Fruit fly (Drosophila melanogaster) whole organism, wandering third instar larva: ENCODE measurements around the gene Hs3st-B.

Experiments used
- HLH106 ChIP-seq: fragments of 200-800 bp; optimal IDR thresholded peaks from 3 replicates; lab custom pipeline; 2019; ENCODE audit warnings: missing biosample characterization, mild to moderate bottlenecking, missing genetic modification characterization, moderate library complexity
- Myc ChIP-seq: fragments of >200 bp; optimal IDR thresholded peaks from 2 replicates; lab custom pipeline; 2017
- brk ChIP-seq: fragments of 200-800 bp; sonication (Bioruptor generic); optimal IDR thresholded peaks from 2 replicates; lab custom pipeline; 2016; ENCODE audit warnings: missing biosample characterization, mild to moderate bottlenecking, missing genetic modification characterization
- h ChIP-seq: fragments of 200-800 bp; sonication (Bioruptor generic); optimal IDR thresholded peaks from 3 replicates; lab custom pipeline; 2016; ENCODE audit warnings: missing biosample characterization, mild to moderate bottlenecking, missing genetic modification characterization
- usp ChIP-seq: fragments of >200 bp; optimal IDR thresholded peaks from 2 replicates; lab custom pipeline; 2017; ENCODE audit warnings: missing biosample characterization, missing genetic modification characterization

dm6 chrX:19260696-19260989 lies 12.2 kb downstream of the Hs3st-B start:
- no peak for TF ChIP-seq h (GFP tag; lab: Kevin White, UChicago)
- no peak for TF ChIP-seq brk
- TF ChIP-seq Myc (lab: Kevin White, UChicago): no peak
- TF ChIP-seq usp (GFP tag; lab: Kevin White, UChicago): no peak
- TF ChIP-seq HLH106: no peak
